Worm (Caenorhabditis elegans): ENCODE results near the gene ben-1.

- no peak for TF ChIP-seq ceh-2 (tag; optimal IDR thresholded peaks at IDR 0.05)
- TF ChIP-seq ahr-1 (tag; optimal IDR thresholded peaks at IDR 0.05): no peak
- no peak for TF ChIP-seq unc-55 (GFP tag; optimal IDR thresholded peaks at IDR 0.05)
- no peak for TF ChIP-seq nhr-11 (tag; optimal IDR thresholded peaks at IDR 0.05)
- TF ChIP-seq K02D7.2 (tag; optimal IDR thresholded peaks at IDR 0.05): no peak
- TF ChIP-seq pros-1 (tag; optimal IDR thresholded peaks at IDR 0.05): no peak
Measured at ce11 chrIII:3562276-3562675, 20.8 kb upstream of the ben-1 start.
